Worm (Caenorhabditis elegans) whole organism, young adult: ENCODE results near the gene lido-16.

ENCODE experiments used
- B0019.2 ChIP-seq: fragments of 200-800 bp; sonication (Bioruptor generic); conservative IDR thresholded peaks from 2 replicates; pipeline ENCODE4 v1.3.6; 2022; ENCODE audit warnings: missing genetic modification reagents, missing genetic modification characterization, missing compliant biosample characterization
- B0261.1 ChIP-seq: sonication (generic microtip); optimal IDR thresholded peaks from 2 replicates; lab custom pipeline; 2016; ENCODE audit warnings: mild to moderate bottlenecking, missing genetic modification characterization, moderate library complexity, missing compliant biosample characterization
- D2030.7 ChIP-seq: fragments of 200-800 bp; sonication (Bioruptor generic); IDR thresholded peaks from 2 replicates; pipeline ENCODE4 v1.3.6; 2022; ENCODE audit warnings: missing genetic modification reagents, missing genetic modification characterization, missing compliant biosample characterization
- F23B12.7 ChIP-seq: sonication (generic microtip); optimal IDR thresholded peaks from 2 replicates; lab custom pipeline; 2017; ENCODE audit warnings: missing genetic modification characterization, mild to moderate bottlenecking, missing compliant biosample characterization, antibody characterized with exemption, moderate library complexity; ENCODE audit not compliant: insufficient read depth
- F37B4.10 ChIP-seq: fragments of 200-800 bp; sonication (Bioruptor generic); IDR thresholded peaks from 2 replicates; pipeline ENCODE4 v1.3.6; 2022; ENCODE audit warnings: missing genetic modification characterization, missing compliant biosample characterization
- F49E8.2 ChIP-seq: sonication (generic microtip); optimal IDR thresholded peaks from 3 replicates; lab custom pipeline; 2017; ENCODE audit warnings: missing genetic modification characterization, mild to moderate bottlenecking, missing compliant biosample characterization, antibody characterized with exemption, moderate library complexity; ENCODE audit not compliant: insufficient read depth
- K11D2.4 ChIP-seq: fragments of 200-800 bp; sonication (Bioruptor generic); IDR thresholded peaks from 2 replicates; pipeline ENCODE4 v1.3.6; 2022; ENCODE audit warnings: missing genetic modification reagents, missing genetic modification characterization, missing compliant biosample characterization
- T07F8.4 ChIP-seq: sonication (generic microtip); optimal IDR thresholded peaks from 2 replicates; lab custom pipeline; 2016; ENCODE audit warnings: mild to moderate bottlenecking, missing genetic modification characterization, moderate library complexity, missing compliant biosample characterization
- T26A5.8 ChIP-seq: sonication (generic microtip); optimal IDR thresholded peaks from 2 replicates; lab custom pipeline; 2016; ENCODE audit warnings: missing genetic modification characterization, missing compliant biosample characterization
- Y56A3A.18 ChIP-seq: fragments of 200-800 bp; sonication (Bioruptor generic); IDR thresholded peaks from 2 replicates; pipeline ENCODE4 v1.3.6; 2022; ENCODE audit warnings: missing genetic modification reagents, missing genetic modification characterization, missing compliant biosample characterization
- atf-7 ChIP-seq: sonication (generic microtip); optimal IDR thresholded peaks from 2 replicates; lab custom pipeline; 2017; ENCODE audit warnings: mild to moderate bottlenecking, missing genetic modification characterization, missing compliant biosample characterization
- bed-1 ChIP-seq: fragments of 200-800 bp; sonication (Bioruptor generic); IDR thresholded peaks from 2 replicates; pipeline ENCODE4 v1.3.6; 2022; ENCODE audit warnings: missing genetic modification reagents, missing genetic modification characterization, missing compliant biosample characterization
- ccch-3 ChIP-seq: fragments of 200-800 bp; sonication (Bioruptor generic); optimal IDR thresholded peaks from 2 replicates; lab custom pipeline; 2018; ENCODE audit warnings: mild to moderate bottlenecking, missing genetic modification characterization, missing compliant biosample characterization
- cebp-1 ChIP-seq, 2 experiments: fragments of 200-800 bp in 1 of 2; sonication (Bioruptor generic) in 1 of 2; sonication (generic microtip) in 1 of 2; IDR thresholded peaks in 1 of 2; optimal IDR thresholded peaks in 1 of 2; 2 replicates each; pipeline versions ENCODE4 v1.3.6 to Lab custom; 2017 to 2022; ENCODE audit warnings: missing compliant biosample characterization in 2 of 2, missing genetic modification characterization in 2 of 2, mild to moderate bottlenecking in 1 of 2, missing genetic modification reagents in 1 of 2, moderate library complexity in 1 of 2
- ceh-58 ChIP-seq: fragments of 200-800 bp; sonication (Bioruptor generic); IDR thresholded peaks from 2 replicates; pipeline ENCODE4 v1.3.6; 2022; ENCODE audit warnings: missing genetic modification characterization, missing compliant biosample characterization
- dpl-1 ChIP-seq: fragments of 150-350 bp; optimal IDR thresholded peaks from 2 replicates; lab custom pipeline; 2014; ENCODE audit warnings: missing biosample characterization, missing genetic modification reagents, missing genetic modification characterization
- hlh-26 ChIP-seq: fragments of 200-800 bp; sonication (Bioruptor generic); conservative IDR thresholded peaks from 2 replicates; pipeline ENCODE4 v1.3.6; 2022; ENCODE audit warnings: missing genetic modification reagents, missing genetic modification characterization, missing compliant biosample characterization
- hmg-1.2 ChIP-seq: fragments of 200-800 bp; sonication (Bioruptor generic); IDR thresholded peaks from 2 replicates; pipeline ENCODE4 v1.3.6; 2022; ENCODE audit warnings: missing genetic modification reagents, missing genetic modification characterization, missing compliant biosample characterization
- hrde-1 ChIP-seq: sonication (generic microtip); optimal IDR thresholded peaks from 2 replicates; lab custom pipeline; 2016; ENCODE audit warnings: missing genetic modification characterization, mild to moderate bottlenecking, missing compliant biosample characterization, moderate library complexity, missing genotype, missing genetic modification reagents, borderline replicate concordance
- hsf-1 ChIP-seq: fragments of 200-800 bp; sonication (Bioruptor generic); IDR thresholded peaks from 2 replicates; pipeline ENCODE4 v1.3.6; 2022; ENCODE audit warnings: missing genetic modification reagents, missing genetic modification characterization, missing compliant biosample characterization
- let-526 ChIP-seq: fragments of 200-800 bp; sonication (Bioruptor generic); IDR thresholded peaks from 2 replicates; pipeline ENCODE4 v1.3.6; 2022; ENCODE audit warnings: missing genetic modification reagents, missing genetic modification characterization, missing compliant biosample characterization
- lin-54 ChIP-seq: fragments of 200-800 bp; sonication (Bioruptor generic); optimal IDR thresholded peaks from 2 replicates; lab custom pipeline; 2018; ENCODE audit warnings: mild to moderate bottlenecking, missing genetic modification characterization, missing compliant biosample characterization
- lsl-1 ChIP-seq: fragments of 200-800 bp; sonication (Bioruptor generic); optimal IDR thresholded peaks from 2 replicates; lab custom pipeline; 2018; ENCODE audit warnings: mild to moderate bottlenecking, missing genetic modification characterization, moderate library complexity, missing compliant biosample characterization
- madf-10 ChIP-seq: sonication (generic microtip); optimal IDR thresholded peaks from 2 replicates; lab custom pipeline; 2016; ENCODE audit warnings: mild to moderate bottlenecking, missing genetic modification characterization, missing compliant biosample characterization
- mcd-1 ChIP-seq: fragments of 200-800 bp; sonication (Bioruptor generic); IDR thresholded peaks from 2 replicates; pipeline ENCODE4 v1.3.6; 2022; ENCODE audit warnings: missing genetic modification reagents, missing genetic modification characterization, missing compliant biosample characterization
- mel-28 ChIP-seq: sonication (generic microtip); optimal IDR thresholded peaks from 2 replicates; lab custom pipeline; 2016; ENCODE audit warnings: borderline replicate concordance, mild to moderate bottlenecking, missing genetic modification characterization, missing compliant biosample characterization
- nfya-1 ChIP-seq: sonication (generic microtip); optimal IDR thresholded peaks from 2 replicates; lab custom pipeline; 2017; ENCODE audit warnings: antibody characterized with exemption, missing compliant biosample characterization, missing genetic modification characterization, borderline replicate concordance; ENCODE audit not compliant: insufficient read depth
- nhr-27 ChIP-seq: fragments of 200-800 bp; sonication (Bioruptor generic); optimal IDR thresholded peaks from 2 replicates; lab custom pipeline; 2018; ENCODE audit warnings: mild to moderate bottlenecking, missing genetic modification characterization, moderate library complexity, missing compliant biosample characterization
- nhr-80 ChIP-seq: sonication (generic microtip); optimal IDR thresholded peaks from 2 replicates; lab custom pipeline; 2016; ENCODE audit warnings: missing genetic modification characterization, missing compliant biosample characterization
- nhr-90 ChIP-seq: sonication (generic microtip); optimal IDR thresholded peaks from 2 replicates; lab custom pipeline; 2016; ENCODE audit warnings: missing genotype, mild to moderate bottlenecking, missing genetic modification characterization, missing compliant biosample characterization
- sea-2 ChIP-seq: fragments of 200-800 bp; sonication (Bioruptor generic); IDR thresholded peaks from 2 replicates; pipeline ENCODE4 v1.3.6; 2022; ENCODE audit warnings: missing genetic modification characterization, missing compliant biosample characterization
- snpc-1.1 ChIP-seq: sonication (generic microtip); optimal IDR thresholded peaks from 2 replicates; lab custom pipeline; 2017; ENCODE audit warnings: missing genetic modification characterization, mild to moderate bottlenecking, missing compliant biosample characterization, antibody characterized with exemption, moderate library complexity, missing genotype, missing genetic modification reagents; ENCODE audit not compliant: insufficient read depth
- snpc-4 ChIP-seq, 5 experiments: fragments of 150-350 bp in 1 of 5; sonication (generic microtip) in 4 of 5; optimal IDR thresholded peaks; 2 replicates each; lab custom pipeline; 2014 to 2018; ENCODE audit warnings: missing genetic modification characterization in 5 of 5, missing biosample characterization in 3 of 5, antibody characterized with exemption in 2 of 5, mild to moderate bottlenecking in 2 of 5, missing compliant biosample characterization in 2 of 5, missing genotype in 2 of 5, moderate library complexity in 2 of 5, missing genetic modification reagents in 1 of 5
- tbx-9 ChIP-seq: sonication (generic microtip); optimal IDR thresholded peaks from 2 replicates; lab custom pipeline; 2016; ENCODE audit warnings: borderline replicate concordance, missing genetic modification characterization, inconsistent platforms, missing compliant biosample characterization
- tlf-1 ChIP-seq: fragments of 200-800 bp; sonication (Bioruptor generic); optimal IDR thresholded peaks from 2 replicates; lab custom pipeline; 2018; ENCODE audit warnings: mild to moderate bottlenecking, missing genetic modification characterization, missing compliant biosample characterization
- unc-62 ChIP-seq: fragments of 150-350 bp; optimal IDR thresholded peaks from 2 replicates; lab custom pipeline; 2014; ENCODE audit warnings: missing biosample characterization, missing genetic modification reagents, missing genetic modification characterization
- ztf-26 ChIP-seq: sonication (generic microtip); optimal IDR thresholded peaks from 2 replicates; lab custom pipeline; 2017; ENCODE audit warnings: missing genetic modification characterization, missing compliant biosample characterization
- ztf-3 ChIP-seq: fragments of 200-800 bp; sonication (Bioruptor generic); optimal IDR thresholded peaks from 2 replicates; lab custom pipeline; 2018; ENCODE audit warnings: mild to moderate bottlenecking, missing genetic modification characterization, missing compliant biosample characterization

Gene lido-16

DNA sequence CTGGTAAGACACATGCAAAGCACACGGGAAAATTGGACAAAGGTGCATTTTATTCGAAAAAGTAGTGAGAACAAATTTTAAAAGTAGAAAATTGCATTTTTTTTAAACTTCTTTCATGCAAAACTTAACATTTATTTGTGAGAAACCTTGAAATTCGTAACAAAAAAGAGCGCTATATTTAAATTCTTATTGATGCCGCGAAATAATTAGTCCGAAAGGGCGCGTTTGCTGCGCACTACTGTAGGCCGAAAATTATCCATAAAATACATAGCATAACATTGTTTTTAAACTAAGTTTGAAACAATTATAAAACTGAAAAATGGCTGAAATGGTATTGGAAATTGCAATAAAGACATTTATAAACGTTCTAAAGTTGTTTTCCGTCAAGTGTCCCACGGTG lies 34.9 kb upstream of the lido-16 start (continued):
- peak; percentile 58; the same call in 1 of the 2 replicates for TF ChIP-seq mcd-1
- peak; percentile 78 for TF ChIP-seq dpl-1 (GFP tag; lab: Kevin White, UChicago)
- TF ChIP-seq lsl-1 (GFP tag; lab: Kevin White, UChicago) = peak; percentile 82
- TF ChIP-seq F49E8.2 (tag; lab: Kevin White, UChicago) = peak; percentile 18

DNA sequence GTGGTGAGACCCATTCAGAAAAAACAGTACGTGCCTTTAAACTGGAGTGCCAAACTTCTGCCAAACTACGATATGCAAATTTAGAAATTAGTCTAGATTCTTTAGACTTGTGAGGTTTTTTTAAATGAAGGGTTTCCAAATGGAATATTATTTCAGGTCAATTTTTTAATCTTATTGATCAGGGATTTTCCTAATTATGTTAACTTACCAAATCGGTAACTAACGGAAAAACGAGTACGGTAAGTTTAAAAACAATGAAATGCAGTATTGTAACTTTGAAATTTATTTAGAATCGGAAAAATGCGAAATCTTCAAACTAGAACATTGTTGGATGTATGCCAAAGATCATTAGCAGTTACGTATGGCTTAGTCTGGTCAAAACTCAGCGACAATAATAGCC lies 31.5 kb upstream of the lido-16 start, which contains the start of gene C56E6.7:
C56E6.7 (plus strand) TSS at position 301 of the 400 bp plus-strand sequence.
- no peak for TF ChIP-seq let-526 (GFP tag; lab: Robert Waterston, UW)
- no peak for TF ChIP-seq F37B4.10 (GFP tag; lab: Robert Waterston, UW)
- no peak for TF ChIP-seq sea-2 (GFP tag; lab: Robert Waterston, UW)
- TF ChIP-seq hmg-1.2 (GFP tag; lab: Robert Waterston, UW) = no peak
- TF ChIP-seq hlh-26 (GFP tag; lab: Robert Waterston, UW) = no peak
- TF ChIP-seq nhr-80 = no peak
- no peak for TF ChIP-seq lin-54
- no peak for TF ChIP-seq Y56A3A.18 (GFP tag; lab: Robert Waterston, UW)
- no peak for TF ChIP-seq mel-28 (tag; lab: Kevin White, UChicago)
- TF ChIP-seq tlf-1 = no peak
- no peak for TF ChIP-seq T26A5.8
- TF ChIP-seq nhr-27 (tag; lab: Kevin White, UChicago) = no peak
- no peak for TF ChIP-seq D2030.7 (GFP tag; lab: Robert Waterston, UW)
- no peak for TF ChIP-seq cebp-1 (GFP tag; IDR thresholded peaks at IDR 0.05; lab: Robert Waterston, UW)
- TF ChIP-seq cebp-1 (tag; optimal IDR thresholded peaks at IDR 0.05; lab: Kevin White, UChicago) = no peak
- TF ChIP-seq F23B12.7 (tag; lab: Kevin White, UChicago) = no peak
- TF ChIP-seq hsf-1 = no peak
- TF ChIP-seq tbx-9 = no peak
- TF ChIP-seq ztf-3 (GFP tag; lab: Kevin White, UChicago) = no peak
- TF ChIP-seq B0261.1 (tag; lab: Kevin White, UChicago) = no peak

ce11 chrII:6513911-6514310 lies 29.1 kb upstream of the lido-16 start, which contains the start of gene R05G9R.1:
Gene R05G9R.1 (minus strand): TSS chrII:6514011.
- TF ChIP-seq ceh-58 (GFP tag; lab: Robert Waterston, UW) (no peak), T07F8.4 (tag; lab: Kevin White, UChicago) (no peak), K11D2.4 (GFP tag; lab: Robert Waterston, UW) (no peak), madf-10 (tag; lab: Kevin White, UChicago) (no peak), nhr-90 (tag; lab: Kevin White, UChicago) (no peak), snpc-4 (GFP tag; optimal IDR thresholded peaks at IDR 0.05; lab: Kevin White, UChicago) (no peak), snpc-4 (tag; optimal IDR thresholded peaks at IDR 0.05; lab: Kevin White, UChicago) (no peak), unc-62 (GFP tag; lab: Kevin White, UChicago) (no peak), ztf-26 (no peak), nfya-1 (tag; lab: Kevin White, UChicago) (no peak), B0019.2 (GFP tag; lab: Robert Waterston, UW) (no peak), bed-1 (no peak), atf-7 (no peak), tlf-1 (no peak), ccch-3 (GFP tag; lab: Kevin White, UChicago) (no peak), hrde-1 (tag; lab: Kevin White, UChicago) (no peak), snpc-1.1 (tag; lab: Kevin White, UChicago) (no peak), hsf-1 (no peak)
